Fruit fly (Drosophila melanogaster) whole organism, embryonic: ENCODE data around the gene CG13949.
A peak's percentile ranks its signal among the peaks of the same experiment; 100 is the strongest.

Source experiments
- Asciz ChIP-seq: fragments of 200-800 bp; sonication (Bioruptor generic); optimal IDR thresholded peaks from 2 replicates; lab custom pipeline; 2017; ENCODE audit warnings: missing biosample characterization, mild to moderate bottlenecking, missing genetic modification characterization, missing genetic modification reagents
- B-H2 ChIP-seq: fragments of 200-800 bp; sonication (Bioruptor generic); optimal IDR thresholded peaks from 2 replicates; lab custom pipeline; 2018; ENCODE audit warnings: missing biosample characterization, mild to moderate bottlenecking, missing genetic modification characterization
- CG11398 ChIP-seq: fragments of 200-800 bp; sonication (Bioruptor generic); optimal IDR thresholded peaks from 2 replicates; lab custom pipeline; 2016; ENCODE audit warnings: missing biosample characterization, missing genetic modification characterization
- CG11696 ChIP-seq: fragments of 200-800 bp; sonication (Bioruptor generic); IDR thresholded peaks from 2 replicates; pipeline ENCODE4 v1.3.6; 2022; ENCODE audit warnings: missing biosample characterization, missing genetic modification characterization
- CG13894 ChIP-seq: fragments of 200-800 bp; sonication (Bioruptor generic); optimal IDR thresholded peaks from 3 replicates; lab custom pipeline; 2018; ENCODE audit warnings: missing biosample characterization, mild to moderate bottlenecking, missing genetic modification characterization, moderate library complexity
- CG14965 ChIP-seq: fragments of 200-800 bp; sonication (Bioruptor generic); optimal IDR thresholded peaks from 2 replicates; lab custom pipeline; 2016; ENCODE audit warnings: missing biosample characterization, missing genetic modification characterization, borderline replicate concordance
- CG15514 ChIP-seq: fragments of 200-800 bp; sonication (Bioruptor generic); optimal IDR thresholded peaks from 3 replicates; lab custom pipeline; 2017; ENCODE audit warnings: missing biosample characterization, missing genetic modification characterization, mild to moderate bottlenecking, moderate library complexity, missing genetic modification reagents
- CG17612 ChIP-seq: fragments of 200-800 bp; sonication (Bioruptor generic); IDR thresholded peaks from 2 replicates; pipeline ENCODE4 v1.3.6; 2022; ENCODE audit warnings: missing biosample characterization, missing genetic modification characterization
- CG2116 ChIP-seq: fragments of 200-800 bp; sonication (Bioruptor generic); optimal IDR thresholded peaks from 3 replicates; lab custom pipeline; 2018; ENCODE audit warnings: missing biosample characterization, mild to moderate bottlenecking, missing genetic modification characterization
- CG2129 ChIP-seq: fragments of 200-800 bp; sonication (Bioruptor generic); IDR thresholded peaks from 2 replicates; pipeline ENCODE4 v1.3.6; 2022; ENCODE audit warnings: missing biosample characterization, missing genetic modification characterization; ENCODE audit not compliant: partially characterized antibody
- CG3065 ChIP-seq: fragments of 200-800 bp; sonication (Bioruptor generic); optimal IDR thresholded peaks from 2 replicates; lab custom pipeline; 2016; ENCODE audit warnings: missing biosample characterization, missing genetic modification characterization
- CG31365 ChIP-seq: fragments of 200-800 bp; sonication (Bioruptor generic); optimal IDR thresholded peaks from 2 replicates; lab custom pipeline; 2018; ENCODE audit warnings: missing biosample characterization, mild to moderate bottlenecking, missing genetic modification characterization
- CG3407 ChIP-seq: fragments of 200-800 bp; sonication (Bioruptor generic); optimal IDR thresholded peaks from 2 replicates; lab custom pipeline; 2018; ENCODE audit warnings: missing biosample characterization, mild to moderate bottlenecking, missing genetic modification characterization
- CG3726 ChIP-seq: fragments of 200-800 bp; sonication (Bioruptor generic); IDR thresholded peaks from 3 replicates; pipeline ENCODE4, ENCODE4 v1.3.6; 2022; ENCODE audit warnings: missing biosample characterization, missing genetic modification characterization
- CG5953 ChIP-seq: fragments of 200-800 bp; sonication (Bioruptor generic); IDR thresholded peaks from 2 replicates; pipeline ENCODE4 v1.3.6; 2022; ENCODE audit warnings: missing biosample characterization, missing genetic modification characterization
- CG6654 ChIP-seq: fragments of 200-800 bp; sonication (Bioruptor generic); optimal IDR thresholded peaks from 2 replicates; lab custom pipeline; 2017; ENCODE audit warnings: missing biosample characterization, mild to moderate bottlenecking, missing genetic modification characterization
- Doc3 ChIP-seq: fragments of 200-800 bp; sonication (Bioruptor generic); IDR thresholded peaks from 3 replicates; pipeline ENCODE4 v1.3.6; 2022; ENCODE audit warnings: missing biosample characterization, missing genetic modification characterization; ENCODE audit not compliant: partially characterized antibody
- E2f1 ChIP-seq: fragments of 200-800 bp; sonication (Bioruptor generic); IDR thresholded peaks from 2 replicates; pipeline ENCODE4 v1.3.6; 2022; ENCODE audit warnings: missing biosample characterization, missing genetic modification characterization
- Gsc ChIP-seq: fragments of 200-800 bp; sonication (Bioruptor generic); IDR thresholded peaks from 2 replicates; pipeline ENCODE4 v1.3.6; 2022; ENCODE audit warnings: missing biosample characterization, missing genetic modification characterization
- H15 ChIP-seq: fragments of 200-800 bp; sonication (Bioruptor generic); IDR thresholded peaks from 3 replicates; pipeline ENCODE4 v1.3.6; 2022; ENCODE audit warnings: missing biosample characterization, missing genetic modification characterization
- HHEX ChIP-seq: fragments of 200-800 bp; sonication (Bioruptor generic); optimal IDR thresholded peaks from 3 replicates; lab custom pipeline; 2017; ENCODE audit warnings: missing biosample characterization, mild to moderate bottlenecking, missing genetic modification characterization, missing genetic modification reagents
- HLH3B ChIP-seq: fragments of 200-800 bp; sonication (Bioruptor generic); IDR thresholded peaks from 2 replicates; pipeline ENCODE4 v1.3.6; 2022; ENCODE audit warnings: missing biosample characterization, missing genetic modification characterization
- Hr51 ChIP-seq, 2 experiments: fragments of 200-800 bp; sonication (Bioruptor generic); optimal IDR thresholded peaks; 2 replicates in 1 of 2; 3 replicates in 1 of 2; lab custom pipeline; 2016 to 2018; ENCODE audit warnings: missing biosample characterization in 2 of 2, missing genetic modification characterization in 2 of 2, mild to moderate bottlenecking in 1 of 2, moderate library complexity in 1 of 2
- Max ChIP-seq: fragments of 200-800 bp; sonication (Bioruptor generic); optimal IDR thresholded peaks from 2 replicates; lab custom pipeline; 2016; ENCODE audit warnings: missing biosample characterization, mild to moderate bottlenecking, missing genetic modification characterization
- NfI ChIP-seq: fragments of 200-800 bp; sonication (Bioruptor generic); optimal IDR thresholded peaks from 3 replicates; lab custom pipeline; 2018; ENCODE audit warnings: missing biosample characterization, mild to moderate bottlenecking, missing genetic modification characterization, moderate library complexity
- PHDP ChIP-seq: fragments of 200-800 bp; sonication (Bioruptor generic); optimal IDR thresholded peaks from 3 replicates; lab custom pipeline; 2018; ENCODE audit warnings: missing biosample characterization, mild to moderate bottlenecking, missing genetic modification characterization, moderate library complexity
- Ravus ChIP-seq: fragments of 200-800 bp; sonication (Bioruptor generic); IDR thresholded peaks from 2 replicates; pipeline ENCODE4 v1.3.6; 2022; ENCODE audit warnings: missing biosample characterization, missing genetic modification characterization
- Sin3A ChIP-seq: fragments of >200 bp; optimal IDR thresholded peaks from 2 replicates; lab custom pipeline; 2018
- aop ChIP-seq: fragments of 200-800 bp; sonication (Bioruptor generic); IDR thresholded peaks from 2 replicates; pipeline ENCODE4 v1.3.6; 2022; ENCODE audit warnings: missing biosample characterization, missing genetic modification characterization
- chif ChIP-seq, 2 experiments: fragments of 200-800 bp; sonication (Bioruptor generic); optimal IDR thresholded peaks; 3 replicates each; lab custom pipeline; 2016; ENCODE audit warnings: missing biosample characterization in 2 of 2, missing genetic modification characterization in 2 of 2
- chn ChIP-seq: fragments of 200-800 bp; sonication (Bioruptor generic); optimal IDR thresholded peaks from 2 replicates; lab custom pipeline; 2016; ENCODE audit warnings: missing biosample characterization, missing genetic modification characterization
- dmrt99B ChIP-seq: fragments of 200-800 bp; sonication (Bioruptor generic); optimal IDR thresholded peaks from 2 replicates; lab custom pipeline; 2018; ENCODE audit warnings: missing biosample characterization, mild to moderate bottlenecking, missing genetic modification characterization, moderate library complexity
- dpn ChIP-seq, 2 experiments: fragments of 200-800 bp; sonication (Bioruptor generic); optimal IDR thresholded peaks; 3 replicates each; lab custom pipeline; 2016; ENCODE audit warnings: missing biosample characterization in 2 of 2, missing genetic modification characterization in 2 of 2
- esg ChIP-seq: fragments of 200-800 bp; sonication (Bioruptor generic); conservative IDR thresholded peaks from 2 replicates; pipeline ENCODE4 v1.3.6; 2022; ENCODE audit warnings: missing biosample characterization, missing genetic modification characterization
- eve ChIP-seq, 2 experiments: fragments of >200 bp; optimal IDR thresholded peaks; 2 replicates each; lab custom pipeline; 2017; ENCODE audit warnings: missing biosample characterization in 2 of 2, missing genetic modification characterization in 2 of 2
- fd64A ChIP-seq: fragments of 200-800 bp; sonication (Bioruptor generic); optimal IDR thresholded peaks from 3 replicates; lab custom pipeline; 2018; ENCODE audit warnings: missing biosample characterization, mild to moderate bottlenecking, missing genetic modification characterization
- gce ChIP-seq: fragments of 200-800 bp; sonication (Bioruptor generic); IDR thresholded peaks from 3 replicates; pipeline ENCODE4 v1.3.6; 2022; ENCODE audit warnings: missing biosample characterization, missing genetic modification characterization
- gro ChIP-seq: fragments of 200-800 bp; sonication (Bioruptor generic); optimal IDR thresholded peaks from 2 replicates; lab custom pipeline; 2016; ENCODE audit warnings: missing biosample characterization, missing genetic modification characterization
- hb ChIP-seq: fragments of 200-800 bp; sonication (Bioruptor generic); IDR thresholded peaks from 3 replicates; pipeline ENCODE4 v1.3.6; 2022; ENCODE audit warnings: missing biosample characterization, missing genetic modification characterization; ENCODE audit not compliant: partially characterized antibody
- her ChIP-seq: fragments of 200-800 bp; sonication (Bioruptor generic); optimal IDR thresholded peaks from 2 replicates; lab custom pipeline; 2016; ENCODE audit warnings: missing biosample characterization, missing genetic modification characterization
- hth ChIP-seq: fragments of >200 bp; optimal IDR thresholded peaks from 2 replicates; lab custom pipeline; 2017; ENCODE audit warnings: inconsistent platforms
- jumu ChIP-seq: fragments of 200-800 bp; sonication (Bioruptor generic); optimal IDR thresholded peaks from 3 replicates; lab custom pipeline; 2016; ENCODE audit warnings: missing biosample characterization, missing genetic modification characterization
- ken ChIP-seq: fragments of 200-800 bp; sonication (Bioruptor generic); IDR thresholded peaks from 3 replicates; pipeline ENCODE4 v1.3.6; 2022; ENCODE audit warnings: missing biosample characterization, missing genetic modification characterization
- ranshi ChIP-seq: fragments of 200-800 bp; sonication (Bioruptor generic); IDR thresholded peaks from 2 replicates; pipeline ENCODE4 v1.3.6; 2022; ENCODE audit warnings: missing biosample characterization, missing genetic modification characterization
- sc ChIP-seq, 3 experiments: fragments of >200 bp in 2 of 3; fragments of 200-800 bp in 1 of 3; sonication (Bioruptor generic) in 1 of 3; optimal IDR thresholded peaks; 2 replicates in 2 of 3; 3 replicates in 1 of 3; lab custom pipeline; 2017; ENCODE audit warnings: mild to moderate bottlenecking in 1 of 3, missing biosample characterization in 1 of 3, missing genetic modification characterization in 1 of 3, missing genetic modification reagents in 1 of 3
- sens ChIP-seq: fragments of 200-800 bp; sonication (Bioruptor generic); peaks from one replicate; lab custom pipeline; 2016; ENCODE audit warnings: missing biosample characterization, missing genetic modification characterization
- sqz ChIP-seq: fragments of 200-800 bp; sonication (Bioruptor generic); optimal IDR thresholded peaks from 3 replicates; lab custom pipeline; 2018; ENCODE audit warnings: missing biosample characterization, mild to moderate bottlenecking, missing genetic modification characterization
- tap ChIP-seq: fragments of 200-800 bp; optimal IDR thresholded peaks from 3 replicates; lab custom pipeline; 2019; ENCODE audit warnings: missing biosample characterization, mild to moderate bottlenecking, missing genetic modification characterization, moderate library complexity
- wek ChIP-seq: fragments of 200-800 bp; sonication (Bioruptor generic); optimal IDR thresholded peaks from 3 replicates; lab custom pipeline; 2018; ENCODE audit warnings: missing biosample characterization, mild to moderate bottlenecking, missing genetic modification characterization, moderate library complexity
- wor ChIP-seq: fragments of 200-800 bp; sonication (Bioruptor generic); IDR thresholded peaks from 2 replicates; pipeline ENCODE4 v1.3.6; 2022; ENCODE audit warnings: missing biosample characterization, missing genetic modification characterization
- zfh2 ChIP-seq: fragments of 200-800 bp; sonication (Bioruptor generic); optimal IDR thresholded peaks from 2 replicates; lab custom pipeline; 2016; ENCODE audit warnings: missing biosample characterization, missing genetic modification characterization

The CG13949 gene

dm6 chr2L:892461-892860, 37.3 kb downstream of the CG13949 start (continued):
- TF ChIP-seq esg, result no peak
- peak; percentile 14 for TF ChIP-seq zfh2 (GFP tag; lab: Kevin White, UChicago)
- no peak for TF ChIP-seq wor (GFP tag; lab: Robert Waterston, UW)
- TF ChIP-seq Max, result no peak
- peak; percentile 31 for TF ChIP-seq CG15514 (GFP tag; lab: Kevin White, UChicago)
- TF ChIP-seq her (GFP tag; lab: Kevin White, UChicago), result peak; percentile 37
- TF ChIP-seq chif (GFP tag; optimal IDR thresholded peaks at IDR 0.05; lab: Kevin White, UChicago), result peak in 1 of 2 experiments; percentile 3
- no peak for TF ChIP-seq sqz (GFP tag; lab: Kevin White, UChicago)
- peak; percentile 7 to 32 for TF ChIP-seq dpn (GFP tag; optimal IDR thresholded peaks at IDR 0.05; lab: Kevin White, UChicago)
- TF ChIP-seq tap, result no peak
- 0 out of 3 replicates have a peak, but pooled peaks have one; percentile 35 for TF ChIP-seq gce (GFP tag; lab: Robert Waterston, UW)
- TF ChIP-seq Doc3 (GFP tag; lab: Robert Waterston, UW), result no peak; the same call in 2 of the 3 replicates
- TF ChIP-seq hb (GFP tag; lab: Robert Waterston, UW), result no peak
- peak; percentile 55 for TF ChIP-seq dmrt99B (tag; lab: Kevin White, UChicago)
- no peak for TF ChIP-seq CG17612 (GFP tag; lab: Robert Waterston, UW)
- peak; percentile 72 for TF ChIP-seq sens (GFP tag; lab: Kevin White, UChicago)
- no peak for TF ChIP-seq E2f1
- TF ChIP-seq H15 (GFP tag; lab: Robert Waterston, UW), result no peak
- TF ChIP-seq sc (optimal IDR thresholded peaks at IDR 0.05; lab: Kevin White, UChicago), result no peak
- TF ChIP-seq sc (GFP tag; optimal IDR thresholded peaks at IDR 0.05; lab: Kevin White, UChicago), result no peak
- no peak for TF ChIP-seq eve (GFP tag; optimal IDR thresholded peaks at IDR 0.05; lab: Kevin White, UChicago)
- TF ChIP-seq HHEX (GFP tag; lab: Kevin White, UChicago), result peak; percentile 9
- peak; percentile 30 for TF ChIP-seq PHDP (tag; lab: Kevin White, UChicago)
- TF ChIP-seq CG3065, result no peak
- TF ChIP-seq CG11398 (GFP tag; lab: Kevin White, UChicago), result no peak
- no peak for TF ChIP-seq hth (lab: Kevin White, UChicago)
- no peak for TF ChIP-seq Ravus (GFP tag; lab: Robert Waterston, UW)
- TF ChIP-seq CG11696 (GFP tag; lab: Robert Waterston, UW), result peak; percentile 34; the same call in 1 of the 2 replicates
- peak; percentile 33 for TF ChIP-seq NfI (GFP tag; lab: Kevin White, UChicago)
- TF ChIP-seq fd64A (GFP tag; lab: Kevin White, UChicago), result no peak
- TF ChIP-seq chn (GFP tag; lab: Kevin White, UChicago), result no peak
- no peak for TF ChIP-seq B-H2 (GFP tag; lab: Kevin White, UChicago)
- TF ChIP-seq Gsc (GFP tag; lab: Robert Waterston, UW), result no peak
- TF ChIP-seq Hr51 (GFP tag; optimal IDR thresholded peaks at IDR 0.05; lab: Kevin White, UChicago), result peak in 1 of 2 experiments; percentile 43
- no peak for TF ChIP-seq CG2116
- no peak for TF ChIP-seq HLH3B (GFP tag; lab: Robert Waterston, UW)
- no peak for TF ChIP-seq CG31365
- no peak for TF ChIP-seq CG2129 (GFP tag; lab: Robert Waterston, UW)
- no peak for TF ChIP-seq CG6654 (GFP tag; lab: Kevin White, UChicago)
- peak; percentile 2 for TF ChIP-seq gro (GFP tag; lab: Kevin White, UChicago)
- TF ChIP-seq CG14965 (GFP tag; lab: Kevin White, UChicago), result no peak
- TF ChIP-seq ranshi (GFP tag; lab: Robert Waterston, UW), result peak; percentile 33; the same call in 1 of the 2 replicates
- no peak for TF ChIP-seq Asciz (GFP tag; lab: Kevin White, UChicago)
- TF ChIP-seq wek (GFP tag; lab: Kevin White, UChicago), result no peak
- TF ChIP-seq Sin3A (lab: Kevin White, UChicago), result no peak
- TF ChIP-seq CG3726 (GFP tag; lab: Robert Waterston, UW), result no peak
- no peak for TF ChIP-seq ken (GFP tag; lab: Robert Waterston, UW)
- TF ChIP-seq CG3407 (GFP tag; lab: Kevin White, UChicago), result no peak
- TF ChIP-seq CG5953 (GFP tag; lab: Robert Waterston, UW), result no peak
- TF ChIP-seq CG13894 (tag; lab: Kevin White, UChicago), result peak; percentile 47
- TF ChIP-seq jumu, result no peak
- no peak for TF ChIP-seq aop (GFP tag; lab: Robert Waterston, UW)
